Fruit fly (Drosophila melanogaster): Measurements from ENCODE around the gene fan.

Gene fan

DNA sequence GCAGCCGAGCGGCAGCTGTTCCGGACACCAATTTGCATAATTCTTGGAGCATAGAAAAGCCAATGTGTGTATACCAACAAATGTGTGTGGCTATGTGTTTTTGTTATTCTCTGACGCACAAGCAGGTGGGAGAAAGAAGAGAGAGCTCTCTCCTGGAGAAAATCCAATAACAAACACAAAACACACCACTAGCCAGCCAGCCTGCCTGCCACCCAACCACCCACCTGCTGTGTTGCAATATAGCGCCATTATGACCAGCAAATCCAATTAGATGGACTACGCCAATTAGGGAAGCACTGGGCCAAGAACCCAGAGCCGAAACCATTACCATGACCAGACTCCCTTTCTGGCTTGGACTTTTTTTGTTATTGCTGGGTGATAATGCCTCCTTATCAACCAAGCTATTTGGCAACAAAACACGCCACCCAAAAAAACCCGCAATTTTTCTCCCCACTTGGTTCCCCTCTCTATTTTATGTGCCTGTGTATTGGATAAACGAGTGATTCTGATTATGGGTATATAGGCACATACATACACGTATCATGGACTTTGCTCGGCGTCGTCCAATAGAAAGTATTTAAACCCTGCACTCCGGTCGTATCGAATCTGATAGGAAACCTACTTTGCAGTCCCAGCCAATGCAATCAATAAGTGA lies 19.6 kb downstream of the fan start:
- no peak for TF ChIP-seq Pif1B (GFP tag; optimal IDR thresholded peaks at IDR 0.05)
- 0 out of 3 replicates have a peak, but pooled peaks have one; percentile 33 for TF ChIP-seq CG4496 (GFP tag; IDR thresholded peaks at IDR 0.05)
- TF ChIP-seq CG10348 (GFP tag; IDR thresholded peaks at IDR 0.05) = no peak
- no peak for TF ChIP-seq Ets98B (GFP tag; IDR thresholded peaks at IDR 0.05)
- TF ChIP-seq CG8301 (tag; optimal IDR thresholded peaks at IDR 0.05) = peak; percentile 6
- no peak for TF ChIP-seq Pif1A (GFP tag; optimal IDR thresholded peaks at IDR 0.05)
- no peak for TF ChIP-seq CG9948 (tag; optimal IDR thresholded peaks at IDR 0.05)
- 0 out of 3 replicates have a peak, but pooled peaks have one; percentile 34 for TF ChIP-seq fd96Ca (GFP tag; IDR thresholded peaks at IDR 0.05)
- TF ChIP-seq CG15710 (tag; optimal IDR thresholded peaks at IDR 0.05) = no peak
- no peak for TF ChIP-seq CG8159 (tag; optimal IDR thresholded peaks at IDR 0.05)
- no peak for TF ChIP-seq CG17806 (tag; optimal IDR thresholded peaks at IDR 0.05)
- TF ChIP-seq rn (GFP tag; IDR thresholded peaks at IDR 0.05) = no peak
- TF ChIP-seq CG13204 (GFP tag; optimal IDR thresholded peaks at IDR 0.05) = no peak
- no peak for TF ChIP-seq CG34367 (tag; optimal IDR thresholded peaks at IDR 0.05)
- TF ChIP-seq EcR (GFP tag; optimal IDR thresholded peaks at IDR 0.05) = no peak
- TF ChIP-seq CG32121 (GFP tag; IDR thresholded peaks at IDR 0.05) = no peak
- no peak for TF ChIP-seq CG14655 (GFP tag; optimal IDR thresholded peaks at IDR 0.05)
- TF ChIP-seq CG12605 (GFP tag; IDR thresholded peaks at IDR 0.05) = no peak
- TF ChIP-seq gl (tag; optimal IDR thresholded peaks at IDR 0.05) = peak; percentile 34

dm6 chr3L:8137448-8137906 lies 28.5 kb downstream of the fan start, which contains the start of the genes Setx and mus301:
Gene Setx (minus strand): TSS chr3L:8137498.
Gene mus301 (plus strand): TSS chr3L:8137808.
- TF ChIP-seq CG4496 (GFP tag; IDR thresholded peaks at IDR 0.05) (peak; percentile 52; the same call in 2 of the 3 replicates), CG32121 (GFP tag; IDR thresholded peaks at IDR 0.05) (0 out of 2 replicates have a peak, but pooled peaks have one; percentile 42), CG12605 (GFP tag; IDR thresholded peaks at IDR 0.05) (no peak), CG9948 (tag; optimal IDR thresholded peaks at IDR 0.05) (no peak), CG34367 (tag; optimal IDR thresholded peaks at IDR 0.05) (no peak), D1 (tag; optimal IDR thresholded peaks at IDR 0.05) (no peak), CG10348 (GFP tag; IDR thresholded peaks at IDR 0.05) (no peak), CG8301 (tag; optimal IDR thresholded peaks at IDR 0.05) (no peak), fd96Ca (GFP tag; IDR thresholded peaks at IDR 0.05) (no peak), Snoo (tag; optimal IDR thresholded peaks at IDR 0.05) (no peak), EcR (GFP tag; optimal IDR thresholded peaks at IDR 0.05) (no peak), rn (GFP tag; IDR thresholded peaks at IDR 0.05) (peak; percentile 56), Ets98B (GFP tag; IDR thresholded peaks at IDR 0.05) (peak; percentile 49), gl (tag; optimal IDR thresholded peaks at IDR 0.05) (no peak), Pif1A (GFP tag; optimal IDR thresholded peaks at IDR 0.05) (no peak), CG8159 (tag; optimal IDR thresholded peaks at IDR 0.05) (no peak), CG14655 (GFP tag; optimal IDR thresholded peaks at IDR 0.05) (no peak), Pif1B (GFP tag; optimal IDR thresholded peaks at IDR 0.05) (no peak), CG17806 (tag; optimal IDR thresholded peaks at IDR 0.05) (peak; percentile 56), CG13204 (GFP tag; optimal IDR thresholded peaks at IDR 0.05) (no peak), CG15710 (tag; optimal IDR thresholded peaks at IDR 0.05) (peak; percentile 76)

DNA sequence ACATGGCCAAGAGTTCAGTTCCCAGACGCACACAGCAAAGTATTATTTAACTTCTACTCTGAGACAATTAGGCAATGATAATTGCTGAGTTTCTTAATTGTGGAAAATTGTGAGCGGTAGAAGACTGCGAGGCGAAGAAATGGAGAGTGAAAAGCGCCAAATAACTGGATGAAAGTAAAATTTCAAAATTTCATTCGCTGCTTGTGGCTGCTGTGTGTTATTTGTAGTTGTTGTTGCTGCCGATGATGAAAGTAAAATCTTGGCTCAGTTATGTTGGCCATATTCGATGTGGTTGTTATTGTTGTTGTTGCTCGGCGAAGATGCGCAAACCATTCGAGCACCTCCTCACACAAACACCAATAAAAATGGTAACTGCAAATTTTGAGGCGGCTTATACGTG lies 41.4 kb downstream of the fan start:
- TF ChIP-seq CG9948 (tag; optimal IDR thresholded peaks at IDR 0.05) = no peak
- no peak for TF ChIP-seq CG8159 (tag; optimal IDR thresholded peaks at IDR 0.05)
- no peak for TF ChIP-seq gl (tag; optimal IDR thresholded peaks at IDR 0.05)
- TF ChIP-seq CG8301 (tag; optimal IDR thresholded peaks at IDR 0.05) = no peak
- TF ChIP-seq rn (GFP tag; IDR thresholded peaks at IDR 0.05) = no peak
- TF ChIP-seq fd96Ca (GFP tag; IDR thresholded peaks at IDR 0.05) = no peak
- no peak for TF ChIP-seq D1 (tag; optimal IDR thresholded peaks at IDR 0.05)
- TF ChIP-seq CG15710 (tag; optimal IDR thresholded peaks at IDR 0.05) = no peak
- no peak for TF ChIP-seq CG32121 (GFP tag; IDR thresholded peaks at IDR 0.05)
- TF ChIP-seq CG34367 (tag; optimal IDR thresholded peaks at IDR 0.05) = no peak
- TF ChIP-seq Pif1A (GFP tag; optimal IDR thresholded peaks at IDR 0.05) = no peak
- TF ChIP-seq Pif1B (GFP tag; optimal IDR thresholded peaks at IDR 0.05) = no peak
- no peak for TF ChIP-seq CG14655 (GFP tag; optimal IDR thresholded peaks at IDR 0.05)
- TF ChIP-seq Snoo (tag; optimal IDR thresholded peaks at IDR 0.05) = no peak
- TF ChIP-seq CG13204 (GFP tag; optimal IDR thresholded peaks at IDR 0.05) = no peak
- TF ChIP-seq CG4496 (GFP tag; IDR thresholded peaks at IDR 0.05) = no peak

dm6 chr3L:8150812-8151211 lies 41.9 kb downstream of the fan start:
- TF ChIP-seq rn (GFP tag; IDR thresholded peaks at IDR 0.05) = no peak
- peak; percentile 19 for TF ChIP-seq CG8301 (tag; optimal IDR thresholded peaks at IDR 0.05)
- no peak for TF ChIP-seq CG17806 (tag; optimal IDR thresholded peaks at IDR 0.05)

DNA sequence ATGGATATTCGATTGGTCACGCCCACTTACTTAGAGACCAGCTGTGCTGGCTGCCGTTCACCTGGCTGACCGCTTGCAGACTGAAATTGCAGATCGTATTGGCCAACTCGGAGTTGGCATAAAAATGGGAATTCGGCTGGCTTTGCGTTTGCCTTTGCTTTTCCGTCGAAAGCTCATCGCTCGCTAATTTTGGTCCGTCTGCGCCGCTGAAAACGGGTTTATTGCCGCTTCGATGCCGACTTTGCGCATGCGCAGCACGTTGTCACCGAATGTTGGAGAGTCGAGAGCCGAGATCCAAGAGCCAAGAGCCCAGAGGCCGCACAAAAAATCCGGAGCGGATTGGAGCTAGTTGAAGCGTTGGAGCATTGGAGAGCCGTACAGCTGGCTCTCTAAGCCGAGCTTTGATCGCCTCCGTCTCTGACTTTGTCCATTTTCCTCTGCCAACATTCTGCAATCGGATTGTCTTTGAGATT lies 42.8 kb downstream of the fan start, which contains the start of gene CG13676:
Gene CG13676 (minus strand): TSS at position 87 of the 473 bp plus-strand sequence.
- TF ChIP-seq D1 (tag; optimal IDR thresholded peaks at IDR 0.05) = no peak
- no peak for TF ChIP-seq rn (GFP tag; IDR thresholded peaks at IDR 0.05)
- no peak for TF ChIP-seq CG17806 (tag; optimal IDR thresholded peaks at IDR 0.05)
- TF ChIP-seq Ets98B (GFP tag; IDR thresholded peaks at IDR 0.05) = no peak; the same call in 1 of the 2 replicates
- no peak for TF ChIP-seq CG4496 (GFP tag; IDR thresholded peaks at IDR 0.05)
- peak; percentile 30 for TF ChIP-seq CG13204 (GFP tag; optimal IDR thresholded peaks at IDR 0.05)
- no peak for TF ChIP-seq CG14655 (GFP tag; optimal IDR thresholded peaks at IDR 0.05)
- no peak for TF ChIP-seq CG32121 (GFP tag; IDR thresholded peaks at IDR 0.05)
- TF ChIP-seq CG12605 (GFP tag; IDR thresholded peaks at IDR 0.05) = no peak
- no peak for TF ChIP-seq CG8159 (tag; optimal IDR thresholded peaks at IDR 0.05)
- peak; percentile 64 for TF ChIP-seq EcR (GFP tag; optimal IDR thresholded peaks at IDR 0.05)
- no peak for TF ChIP-seq gl (tag; optimal IDR thresholded peaks at IDR 0.05)
- TF ChIP-seq CG34367 (tag; optimal IDR thresholded peaks at IDR 0.05) = no peak
